Worm (Caenorhabditis elegans) whole organism, mixed stage, embryonic: ENCODE results near the gene F38A5.6.
A peak's percentile ranks its signal among the peaks of the same experiment; 100 is the strongest.

ENCODE experiments used
- M03D4.4 ChIP-seq: sonication (generic microtip); optimal IDR thresholded peaks from 2 replicates; lab custom pipeline; 2017; ENCODE audit warnings: mild to moderate bottlenecking, missing genetic modification characterization, missing compliant biosample characterization
- bed-3 ChIP-seq: fragments of 200-800 bp; sonication (Bioruptor generic); optimal IDR thresholded peaks from 3 replicates; lab custom pipeline; 2018; ENCODE audit warnings: mild to moderate bottlenecking, missing genetic modification characterization, moderate library complexity, missing compliant biosample characterization
- blmp-1 ChIP-seq: fragments of 150-350 bp; optimal IDR thresholded peaks from 2 replicates; lab custom pipeline; 2014; ENCODE audit warnings: missing biosample characterization, missing genetic modification characterization
- ceh-39 ChIP-seq: fragments of 150-350 bp; optimal IDR thresholded peaks from 2 replicates; lab custom pipeline; 2014; ENCODE audit warnings: missing biosample characterization, missing genetic modification characterization
- ceh-43 ChIP-seq: fragments of 200-800 bp; sonication (Bioruptor generic); optimal IDR thresholded peaks from 2 replicates; lab custom pipeline; 2018; ENCODE audit warnings: mild to moderate bottlenecking, missing genetic modification characterization, moderate library complexity, missing compliant biosample characterization
- ceh-83 ChIP-seq: fragments of 200-800 bp; sonication (Bioruptor generic); optimal IDR thresholded peaks from 2 replicates; lab custom pipeline; 2018; ENCODE audit warnings: mild to moderate bottlenecking, missing genetic modification characterization, missing compliant biosample characterization
- ces-1 ChIP-seq: fragments of 150-350 bp; optimal IDR thresholded peaks from 2 replicates; lab custom pipeline; 2014; ENCODE audit warnings: missing biosample characterization, missing genetic modification reagents, missing genetic modification characterization
- cnd-1 ChIP-seq: fragments of 200-800 bp; sonication (Bioruptor generic); optimal IDR thresholded peaks from 2 replicates; lab custom pipeline; 2018; ENCODE audit warnings: mild to moderate bottlenecking, missing genetic modification characterization, missing compliant biosample characterization
- drap-1 ChIP-seq: fragments of 200-800 bp; sonication (Bioruptor generic); optimal IDR thresholded peaks from 3 replicates; lab custom pipeline; 2018; ENCODE audit warnings: mild to moderate bottlenecking, missing genetic modification characterization, missing compliant biosample characterization
- elt-1 ChIP-seq: sonication (generic microtip); optimal IDR thresholded peaks from 2 replicates; lab custom pipeline; 2017; ENCODE audit warnings: missing genetic modification characterization, mild to moderate bottlenecking, missing compliant biosample characterization, antibody characterized with exemption, moderate library complexity, borderline replicate concordance; ENCODE audit not compliant: insufficient read depth
- elt-3 ChIP-seq: fragments of 150-350 bp; optimal IDR thresholded peaks from 2 replicates; lab custom pipeline; 2014; ENCODE audit warnings: missing biosample characterization, missing genetic modification characterization
- flh-1 ChIP-seq: fragments of 200-800 bp; sonication (Bioruptor generic); optimal IDR thresholded peaks from 2 replicates; lab custom pipeline; 2018; ENCODE audit warnings: mild to moderate bottlenecking, missing genetic modification characterization, moderate library complexity, missing compliant biosample characterization
- ham-2 ChIP-seq: fragments of 200-800 bp; sonication (Bioruptor generic); optimal IDR thresholded peaks from 2 replicates; lab custom pipeline; 2018; ENCODE audit warnings: mild to moderate bottlenecking, missing genetic modification characterization, missing compliant biosample characterization
- hlh-1 ChIP-seq: fragments of 150-350 bp; optimal IDR thresholded peaks from 2 replicates; lab custom pipeline; 2014; ENCODE audit warnings: missing biosample characterization, missing genetic modification reagents, missing genetic modification characterization
- lin-13 ChIP-seq: fragments of 150-350 bp; optimal IDR thresholded peaks from 2 replicates; lab custom pipeline; 2014; ENCODE audit warnings: missing biosample characterization, missing genetic modification characterization
- lin-32 ChIP-seq: fragments of 200-800 bp; sonication (Bioruptor generic); optimal IDR thresholded peaks from 2 replicates; lab custom pipeline; 2018; ENCODE audit warnings: mild to moderate bottlenecking, missing genetic modification characterization, missing compliant biosample characterization
- lsy-2 ChIP-seq: fragments of 150-350 bp; optimal IDR thresholded peaks from 2 replicates; lab custom pipeline; 2014; ENCODE audit warnings: missing biosample characterization, missing genetic modification characterization
- mab-5 ChIP-seq: fragments of 150-350 bp; optimal IDR thresholded peaks from 2 replicates; lab custom pipeline; 2014; ENCODE audit warnings: missing biosample characterization, missing genetic modification characterization
- mep-1 ChIP-seq: fragments of 150-350 bp; optimal IDR thresholded peaks from 2 replicates; lab custom pipeline; 2017; ENCODE audit warnings: missing biosample characterization, missing genetic modification reagents, missing genetic modification characterization, inconsistent platforms
- mls-2 ChIP-seq: sonication (generic microtip); optimal IDR thresholded peaks from 2 replicates; lab custom pipeline; 2016; ENCODE audit warnings: mild to moderate bottlenecking, missing genetic modification characterization, moderate library complexity, missing compliant biosample characterization
- nhr-12 ChIP-seq: fragments of 150-350 bp; optimal IDR thresholded peaks from 2 replicates; lab custom pipeline; 2014; ENCODE audit warnings: missing biosample characterization, missing genetic modification characterization
- nhr-2 ChIP-seq: fragments of 150-350 bp; optimal IDR thresholded peaks from 2 replicates; lab custom pipeline; 2014; ENCODE audit warnings: missing biosample characterization, missing genetic modification characterization
- nhr-237 ChIP-seq: fragments of 150-350 bp; optimal IDR thresholded peaks from 2 replicates; lab custom pipeline; 2014; ENCODE audit warnings: missing biosample characterization, missing genetic modification characterization
- nhr-28 ChIP-seq: fragments of 150-350 bp; optimal IDR thresholded peaks from 2 replicates; lab custom pipeline; 2014; ENCODE audit warnings: missing biosample characterization, missing genetic modification characterization
- nhr-76 ChIP-seq: sonication (generic microtip); optimal IDR thresholded peaks from 2 replicates; lab custom pipeline; 2017; ENCODE audit warnings: missing biosample characterization, missing genetic modification characterization
- pha-4 ChIP-seq: fragments of 150-350 bp; optimal IDR thresholded peaks from 2 replicates; lab custom pipeline; 2018; ENCODE audit warnings: missing biosample characterization, missing genetic modification reagents, missing genetic modification characterization
- sem-2 ChIP-seq: fragments of 200-800 bp; sonication (Bioruptor generic); optimal IDR thresholded peaks from 2 replicates; lab custom pipeline; 2018; ENCODE audit warnings: mild to moderate bottlenecking, missing genetic modification characterization, missing compliant biosample characterization
- snpc-4 ChIP-seq: fragments of 150-350 bp; optimal IDR thresholded peaks from 2 replicates; lab custom pipeline; 2014; ENCODE audit warnings: missing biosample characterization, missing genetic modification characterization
- sptf-1 ChIP-seq: sonication (generic microtip); optimal IDR thresholded peaks from 2 replicates; lab custom pipeline; 2017; ENCODE audit warnings: mild to moderate bottlenecking, missing genetic modification characterization, moderate library complexity, missing compliant biosample characterization
- tbx-8 ChIP-seq: fragments of 200-800 bp; sonication (Bioruptor generic); optimal IDR thresholded peaks from 2 replicates; lab custom pipeline; 2018; ENCODE audit warnings: mild to moderate bottlenecking, missing genetic modification characterization, moderate library complexity, missing compliant biosample characterization
- unc-120 ChIP-seq: sonication (generic microtip); optimal IDR thresholded peaks from 2 replicates; lab custom pipeline; 2017; ENCODE audit warnings: missing genetic modification characterization, missing compliant biosample characterization; ENCODE audit not compliant: poor library complexity, severe bottlenecking
- unc-39 ChIP-seq: fragments of 150-350 bp; optimal IDR thresholded peaks from 2 replicates; lab custom pipeline; 2014; ENCODE audit warnings: missing biosample characterization, missing genetic modification characterization
- unc-62 ChIP-seq: fragments of 150-350 bp; optimal IDR thresholded peaks from 2 replicates; lab custom pipeline; 2014; ENCODE audit warnings: missing biosample characterization, missing genetic modification reagents, missing genetic modification characterization
- zip-8 ChIP-seq: fragments of 150-350 bp; optimal IDR thresholded peaks from 2 replicates; lab custom pipeline; 2014; ENCODE audit warnings: missing biosample characterization, missing genetic modification characterization
- ztf-11 ChIP-seq: fragments of 150-350 bp; optimal IDR thresholded peaks from 2 replicates; lab custom pipeline; 2014; ENCODE audit warnings: missing biosample characterization, missing genetic modification characterization

F38A5.6 gene

ce11 chrIV:6597298-6597697 lies at the start of gene F38A5.6:
Gene F38A5.6 (minus strand): TSS chrIV:6597398.
- TF ChIP-seq ztf-11 (tag; lab: Kevin White, UChicago) (no peak), ham-2 (GFP tag; lab: Kevin White, UChicago) (no peak), ceh-39 (tag; lab: Kevin White, UChicago) (no peak), tbx-8 (GFP tag; lab: Kevin White, UChicago) (no peak), lin-13 (tag; lab: Kevin White, UChicago) (no peak), lin-32 (GFP tag; lab: Kevin White, UChicago) (no peak), nhr-12 (tag; lab: Kevin White, UChicago) (no peak), ceh-43 (GFP tag; lab: Kevin White, UChicago) (no peak), zip-8 (tag; lab: Kevin White, UChicago) (no peak), cnd-1 (tag; lab: Kevin White, UChicago) (no peak), drap-1 (GFP tag; lab: Kevin White, UChicago) (no peak), bed-3 (no peak), lsy-2 (tag; lab: Kevin White, UChicago) (no peak)

ce11 chrIV:6646905-6647304 lies 49.7 kb upstream of the F38A5.6 start:
- TF ChIP-seq unc-39 (tag; lab: Kevin White, UChicago) (no peak), flh-1 (GFP tag; lab: Kevin White, UChicago) (no peak), cnd-1 (tag; lab: Kevin White, UChicago) (no peak), sem-2 (GFP tag; lab: Kevin White, UChicago) (no peak), ces-1 (GFP tag; lab: Kevin White, UChicago) (peak; percentile 28), zip-8 (tag; lab: Kevin White, UChicago) (no peak), blmp-1 (tag; lab: Kevin White, UChicago) (no peak), ceh-43 (GFP tag; lab: Kevin White, UChicago) (peak; percentile 70), lsy-2 (tag; lab: Kevin White, UChicago) (peak; percentile 27), snpc-4 (tag; lab: Kevin White, UChicago) (no peak), ham-2 (GFP tag; lab: Kevin White, UChicago) (no peak)

ce11 chrIV:6645867-6646655 lies 48.9 kb upstream of the F38A5.6 start, which contains the start of gene hil-7:
Gene hil-7 (plus strand): TSS chrIV:6646312.
- TF ChIP-seq lin-32 (GFP tag; lab: Kevin White, UChicago) = peak; percentile 7
- TF ChIP-seq ces-1 (GFP tag; lab: Kevin White, UChicago) = peak; percentile 89
- peak; percentile 82 for TF ChIP-seq ztf-11 (tag; lab: Kevin White, UChicago)
- no peak for TF ChIP-seq nhr-76 (tag; lab: Kevin White, UChicago)
- TF ChIP-seq ham-2 (GFP tag; lab: Kevin White, UChicago) = peak; percentile 96
- TF ChIP-seq pha-4 (tag; lab: Kevin White, UChicago) = peak; percentile 93
- TF ChIP-seq snpc-4 (tag; lab: Kevin White, UChicago) = no peak
- no peak for TF ChIP-seq flh-1 (GFP tag; lab: Kevin White, UChicago)
- TF ChIP-seq M03D4.4 (tag; lab: Kevin White, UChicago) = peak; percentile 28
- no peak for TF ChIP-seq lin-13 (tag; lab: Kevin White, UChicago)
- peak; percentile 100 for TF ChIP-seq unc-120 (tag; lab: Kevin White, UChicago)
- peak; percentile 90 for TF ChIP-seq hlh-1 (tag; lab: Kevin White, UChicago)
- no peak for TF ChIP-seq ceh-39 (tag; lab: Kevin White, UChicago)
- no peak for TF ChIP-seq zip-8 (tag; lab: Kevin White, UChicago)
- peak; percentile 21 for TF ChIP-seq nhr-2 (tag; lab: Kevin White, UChicago)
- TF ChIP-seq drap-1 (GFP tag; lab: Kevin White, UChicago) = peak; percentile 65
- TF ChIP-seq unc-39 (tag; lab: Kevin White, UChicago) = peak; percentile 79
- no peak for TF ChIP-seq sem-2 (GFP tag; lab: Kevin White, UChicago)
- peak; percentile 59 for TF ChIP-seq nhr-237 (tag; lab: Kevin White, UChicago)
- no peak for TF ChIP-seq nhr-28
- TF ChIP-seq nhr-12 (tag; lab: Kevin White, UChicago) = no peak
- TF ChIP-seq bed-3 = no peak
- no peak for TF ChIP-seq elt-1 (tag; lab: Kevin White, UChicago)
- TF ChIP-seq mep-1 (tag; lab: Kevin White, UChicago) = peak; percentile 44
- TF ChIP-seq mls-2 (tag; lab: Kevin White, UChicago) = peak; percentile 79
- TF ChIP-seq elt-3 (tag; lab: Kevin White, UChicago) = no peak
- TF ChIP-seq cnd-1 (tag; lab: Kevin White, UChicago) = peak; percentile 58
- TF ChIP-seq lsy-2 (tag; lab: Kevin White, UChicago) = peak; percentile 74
- peak; percentile 34 for TF ChIP-seq ceh-43 (GFP tag; lab: Kevin White, UChicago)
- TF ChIP-seq blmp-1 (tag; lab: Kevin White, UChicago) = peak; percentile 29
- TF ChIP-seq tbx-8 (GFP tag; lab: Kevin White, UChicago) = no peak
- TF ChIP-seq sptf-1 (tag; lab: Kevin White, UChicago) = peak; percentile 58
- peak; percentile 88 for TF ChIP-seq unc-62 (GFP tag; lab: Kevin White, UChicago)
- TF ChIP-seq ceh-83 (GFP tag; lab: Kevin White, UChicago) = no peak
- peak; percentile 73 for TF ChIP-seq mab-5 (tag; lab: Kevin White, UChicago)
